Worm (Caenorhabditis elegans): ENCODE data around the gene pqn-63.

Gene pqn-63

DNA sequence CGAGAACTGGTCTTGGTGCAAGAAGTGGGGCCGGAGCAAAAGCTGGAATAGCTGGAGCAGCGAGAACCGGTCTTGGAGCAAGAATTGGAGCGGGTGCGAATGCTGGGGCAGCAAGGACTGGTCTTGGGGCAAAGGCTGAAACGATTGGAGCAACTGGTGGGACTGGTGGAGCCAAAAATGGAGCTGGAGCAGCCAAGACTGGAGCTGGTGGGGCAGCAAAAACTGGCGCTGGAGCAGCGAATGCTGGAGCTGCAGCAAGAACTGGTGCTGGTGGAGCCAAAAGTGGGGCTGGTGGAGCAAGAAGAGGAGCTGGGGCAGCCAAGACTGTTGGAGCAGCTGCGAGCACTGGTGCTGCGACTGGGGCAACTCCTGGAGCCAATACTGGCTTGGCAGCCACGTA, 12.8 kb downstream of the pqn-63 start:
- TF ChIP-seq fkh-4 (tag; optimal IDR thresholded peaks at IDR 0.05; ENCODE audit: borderline replicate concordance) = no peak
- peak; percentile 15 for TF ChIP-seq ceh-8 (GFP tag; optimal IDR thresholded peaks at IDR 0.05)

DNA sequence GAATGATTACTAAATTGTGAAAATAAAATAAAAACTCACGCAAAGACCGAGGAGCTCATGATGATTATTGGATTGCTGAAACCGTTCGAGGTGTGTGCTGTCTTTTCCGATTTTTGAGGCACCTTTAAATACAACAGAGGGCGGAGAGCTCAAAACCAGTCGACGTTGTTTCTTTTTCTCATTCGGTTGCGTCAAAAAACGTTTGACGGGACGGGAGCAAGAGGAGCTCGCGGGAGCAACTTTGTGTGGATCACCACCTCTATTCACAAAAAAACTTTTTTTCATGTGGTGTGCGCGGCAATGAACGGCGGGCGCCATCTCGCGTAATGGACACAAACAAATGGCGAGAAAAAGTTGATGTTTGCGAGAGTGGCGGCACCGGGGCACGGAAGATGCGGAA, 13.3 kb downstream of the pqn-63 start, which contains the start of gene idpc-3:
Gene idpc-3, minus strand, starts transcription at position 101 of the 400 bp plus-strand sequence.
- no peak for TF ChIP-seq unc-30 (tag; optimal IDR thresholded peaks at IDR 0.05)
- no peak for TF ChIP-seq grh-1 (GFP tag; IDR thresholded peaks at IDR 0.05)
- no peak for TF ChIP-seq efl-1 (optimal IDR thresholded peaks at IDR 0.05)
- TF ChIP-seq efl-1 (GFP tag; optimal IDR thresholded peaks at IDR 0.05 in 1 of 2) = peak in 1 of 2 experiments; percentile 21

DNA sequence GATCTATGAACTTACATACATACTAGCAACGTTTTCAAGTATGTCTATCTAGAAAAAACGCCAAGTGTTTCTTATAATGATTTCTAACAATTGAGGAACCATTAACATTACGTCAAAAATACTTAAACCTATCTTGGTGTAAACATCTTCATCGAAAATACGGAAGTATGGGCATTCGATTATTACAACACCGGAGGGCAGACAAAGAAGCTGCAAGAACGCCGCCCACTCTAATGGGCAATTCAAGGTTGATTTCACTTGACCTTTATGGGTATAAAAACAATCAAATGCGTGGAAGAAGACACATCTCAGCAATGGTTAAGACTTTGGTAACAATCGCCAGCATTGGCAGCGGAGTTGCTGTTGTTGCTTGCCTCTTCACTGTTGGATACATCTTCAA, 13.8 kb downstream of the pqn-63 start, which contains the start of gene col-146:
Gene col-146, plus strand, starts transcription at position 301 of the 400 bp plus-strand sequence.
- TF ChIP-seq xbp-1 (tag; optimal IDR thresholded peaks at IDR 0.05) (no peak), jun-1 (tag; optimal IDR thresholded peaks at IDR 0.05) (no peak), nhr-47 (tag; optimal IDR thresholded peaks at IDR 0.05) (no peak), nhr-84 (tag; optimal IDR thresholded peaks at IDR 0.05) (no peak), nhr-28 (tag; optimal IDR thresholded peaks at IDR 0.05) (no peak), mdl-1 (tag; optimal IDR thresholded peaks at IDR 0.05) (no peak)

DNA sequence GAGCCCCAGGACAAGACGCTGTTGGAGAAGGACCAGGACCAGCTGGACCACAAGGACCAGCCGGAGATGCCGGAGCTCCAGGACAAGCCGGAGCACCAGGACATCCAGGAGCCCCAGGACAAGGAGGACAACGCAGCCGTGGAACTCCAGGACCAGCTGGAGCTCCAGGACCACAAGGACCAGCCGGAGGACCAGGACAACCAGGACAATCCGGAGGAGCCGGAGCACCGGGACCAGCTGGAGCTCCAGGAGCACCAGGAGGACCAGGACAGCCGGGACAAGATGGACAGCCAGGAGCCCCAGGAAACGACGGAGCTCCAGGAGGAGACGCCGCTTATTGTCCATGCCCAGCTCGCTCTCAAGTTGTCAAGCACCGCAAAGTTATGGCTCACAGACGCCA, 14.7 kb downstream of the pqn-63 start:
- no peak for TF ChIP-seq fkh-10 (GFP tag; optimal IDR thresholded peaks at IDR 0.05)
- no peak for TF ChIP-seq nhr-84 (tag; optimal IDR thresholded peaks at IDR 0.05)
- TF ChIP-seq aly-2 (tag; optimal IDR thresholded peaks at IDR 0.05) = no peak
- no peak for TF ChIP-seq skn-1 (tag; optimal IDR thresholded peaks at IDR 0.05)
- no peak for TF ChIP-seq efl-3 (GFP tag; optimal IDR thresholded peaks at IDR 0.05)
- TF ChIP-seq hpl-2 (GFP tag; optimal IDR thresholded peaks at IDR 0.05) = no peak
- TF ChIP-seq egl-13 (tag; optimal IDR thresholded peaks at IDR 0.05) = no peak
- no peak for TF ChIP-seq nhr-28 (tag; optimal IDR thresholded peaks at IDR 0.05)
- TF ChIP-seq blmp-1 (tag; optimal IDR thresholded peaks at IDR 0.05) = no peak
- TF ChIP-seq tbx-2 (tag; optimal IDR thresholded peaks at IDR 0.05) = no peak

DNA sequence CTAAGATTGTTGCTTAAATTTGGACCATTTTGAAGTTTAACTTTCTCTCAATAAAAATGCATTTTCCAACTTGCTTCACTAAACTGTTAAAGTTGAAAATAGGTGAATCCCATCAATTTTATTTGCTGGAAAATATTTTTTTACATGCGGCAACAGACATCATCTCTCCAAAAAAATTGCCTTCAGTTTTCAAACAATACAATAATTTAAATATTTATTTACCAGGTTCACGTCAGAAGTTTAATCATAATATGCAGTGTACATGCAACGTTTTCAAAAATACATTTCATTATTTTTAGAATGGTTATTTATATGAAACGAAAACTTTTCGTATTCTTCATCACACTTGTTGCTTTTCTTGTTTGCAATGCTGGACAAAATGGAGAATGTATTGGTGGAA, 15.1 kb downstream of the pqn-63 start, which contains the start of gene T06E4.5:
Gene T06E4.5, plus strand, starts transcription at position 301 of the 400 bp plus-strand sequence.
- TF ChIP-seq unc-62 (GFP tag; optimal IDR thresholded peaks at IDR 0.05) (no peak), rnt-1 (tag; optimal IDR thresholded peaks at IDR 0.05) (no peak), nhr-84 (tag; optimal IDR thresholded peaks at IDR 0.05) (no peak), mef-2 (tag; optimal IDR thresholded peaks at IDR 0.05) (no peak), nhr-28 (tag; optimal IDR thresholded peaks at IDR 0.05) (no peak), lsy-2 (tag; optimal IDR thresholded peaks at IDR 0.05) (no peak), vab-15 (tag; optimal IDR thresholded peaks at IDR 0.05) (no peak), nhr-19 (GFP tag; conservative IDR thresholded peaks at IDR 0.05) (no peak), nhr-20 (tag; optimal IDR thresholded peaks at IDR 0.05) (no peak), nhr-12 (tag; optimal IDR thresholded peaks at IDR 0.05) (no peak), alr-1 (tag; optimal IDR thresholded peaks at IDR 0.05; ENCODE audit: borderline replicate concordance) (no peak), lir-3 (tag; optimal IDR thresholded peaks at IDR 0.05; ENCODE audit: poor library complexity) (no peak)

DNA sequence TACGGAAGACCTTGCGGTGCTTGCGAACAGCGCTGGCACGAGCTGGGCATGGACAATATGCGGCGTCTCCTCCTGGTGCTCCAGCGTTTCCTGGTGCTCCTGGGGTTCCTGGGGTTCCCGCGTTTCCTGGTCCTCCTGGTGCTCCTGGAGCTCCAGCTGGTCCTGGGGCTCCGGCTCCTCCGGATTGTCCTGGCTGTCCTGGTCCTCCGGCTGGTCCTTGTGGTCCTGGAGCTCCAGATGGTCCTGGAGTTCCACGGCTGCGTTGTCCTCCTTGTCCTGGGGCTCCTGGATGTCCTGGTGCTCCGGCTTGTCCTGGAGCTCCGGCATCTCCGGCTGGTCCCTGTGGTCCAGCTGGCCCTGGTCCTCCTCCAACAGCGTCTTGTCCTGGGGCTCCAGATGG, 16.5 kb downstream of the pqn-63 start:
- TF ChIP-seq unc-62 (GFP tag; optimal IDR thresholded peaks at IDR 0.05) (no peak), jun-1 (tag; optimal IDR thresholded peaks at IDR 0.05) (no peak), unc-98 (GFP tag; IDR thresholded peaks at IDR 0.05) (no peak), lin-13 (GFP tag; optimal IDR thresholded peaks at IDR 0.05) (no peak), ama-1 (optimal IDR thresholded peaks at IDR 0.05) (no peak), lin-15B (tag; optimal IDR thresholded peaks at IDR 0.05) (no peak), irx-1 (tag; optimal IDR thresholded peaks at IDR 0.05) (no peak), sox-4 (tag; optimal IDR thresholded peaks at IDR 0.05) (no peak), C04F5.9 (tag; optimal IDR thresholded peaks at IDR 0.05) (no peak), nhr-77 (tag; optimal IDR thresholded peaks at IDR 0.05) (no peak), mep-1 (tag; optimal IDR thresholded peaks at IDR 0.05) (no peak), nhr-12 (tag; optimal IDR thresholded peaks at IDR 0.05) (no peak), lin-39 (tag; optimal IDR thresholded peaks at IDR 0.05) (no peak), hpl-2 (GFP tag; optimal IDR thresholded peaks at IDR 0.05) (no peak), nhr-71 (tag; optimal IDR thresholded peaks at IDR 0.05) (no peak), aly-2 (tag; optimal IDR thresholded peaks at IDR 0.05) (no peak), pag-3 (tag; optimal IDR thresholded peaks at IDR 0.05; ENCODE audit: borderline replicate concordance, insufficient read depth) (no peak), aha-1 (tag; optimal IDR thresholded peaks at IDR 0.05) (no peak), blmp-1 (tag; optimal IDR thresholded peaks at IDR 0.05) (no peak)

Measured in whole organism, L1 larva.